Fruit fly (Drosophila melanogaster) Kc167 (cell line): Measurements from ENCODE around the gene CG31743.

Experiments used
- Myc ChIP-seq: fragments of >200 bp; optimal IDR thresholded peaks from 2 replicates; lab custom pipeline; 2017; ENCODE audit warnings: missing external identifiers
- insv ChIP-seq: fragments of >200 bp; optimal IDR thresholded peaks from 3 replicates; lab custom pipeline; 2018; ENCODE audit warnings: missing external identifiers
- psq ChIP-seq: fragments of >200 bp; optimal IDR thresholded peaks from 2 replicates; lab custom pipeline; 2017; ENCODE audit warnings: missing external identifiers

- TF ChIP-seq psq (lab: Kevin White, UChicago): no peak
- no peak for TF ChIP-seq insv (lab: Kevin White, UChicago)
- TF ChIP-seq Myc (lab: Kevin White, UChicago): no peak
These were observed 10.4 kb upstream of the CG31743 start for dm6 chr2L:16868897-16869324.
